Fruit fly (Drosophila melanogaster): Measurements from ENCODE around the gene CG42748.

CG42748 gene

DNA sequence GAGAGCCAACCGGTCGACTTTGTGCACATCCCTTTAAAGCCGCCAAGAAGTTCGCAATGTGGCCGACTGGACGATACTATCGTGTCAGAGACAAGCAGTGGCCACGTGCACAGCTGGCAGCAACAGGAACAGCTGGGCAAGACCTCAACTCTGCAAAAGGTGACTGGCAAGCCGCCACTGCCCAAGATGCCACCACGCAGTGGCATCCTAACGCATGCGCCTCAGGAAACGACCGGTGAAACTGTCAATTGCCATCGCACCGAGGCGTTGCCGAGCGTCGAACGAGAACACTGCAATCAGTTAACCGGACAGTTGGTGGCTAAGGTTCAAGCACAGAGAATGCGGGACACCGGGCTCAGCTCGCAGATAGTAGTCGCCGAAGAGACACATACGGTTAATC, 15.2 kb downstream of the CG42748 start:
- TF ChIP-seq CTCF (optimal IDR thresholded peaks at IDR 0.05) (no peak), CG8478 (optimal IDR thresholded peaks at IDR 0.05) (no peak)

DNA sequence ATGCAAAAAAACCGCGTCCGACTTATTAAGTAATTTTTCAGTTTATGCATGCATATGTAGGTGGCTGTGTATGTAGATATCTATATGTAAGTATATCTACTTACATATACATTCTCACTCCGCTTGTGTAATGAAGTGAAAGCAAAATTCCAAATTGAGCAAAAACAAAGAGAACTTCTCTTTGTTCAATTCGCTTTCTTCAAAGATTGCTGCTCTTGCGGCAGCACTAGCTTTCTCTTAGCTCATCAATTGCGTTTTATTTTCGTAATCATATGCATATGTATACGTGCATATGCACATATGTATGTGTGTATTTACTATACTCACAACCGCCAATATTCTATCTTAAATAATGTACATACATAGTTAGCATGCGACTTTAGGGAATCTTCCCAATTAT, 17.7 kb downstream of the CG42748 start:
- TF ChIP-seq CG8478 (optimal IDR thresholded peaks at IDR 0.05) (no peak), CTCF (optimal IDR thresholded peaks at IDR 0.05) (no peak)

dm6 chr2L:22151323-22151722, 20.3 kb downstream of the CG42748 start, which contains the start of gene dunk:
Gene dunk (plus strand): TSS chr2L:22151623.
- no peak for TF ChIP-seq CTCF (optimal IDR thresholded peaks at IDR 0.05)

dm6 chr2L:22153246-22153645, 22.2 kb downstream of the CG42748 start:
- TF ChIP-seq CTCF (optimal IDR thresholded peaks at IDR 0.05) (no peak), CG8478 (optimal IDR thresholded peaks at IDR 0.05) (no peak)

- no peak for TF ChIP-seq CG8478 (optimal IDR thresholded peaks at IDR 0.05)
- no peak for TF ChIP-seq CTCF (optimal IDR thresholded peaks at IDR 0.05)
Observed at dm6 chr2L:22159800-22160199, 28.8 kb downstream of the CG42748 start.

dm6 chr2L:22163302-22163701, 32.3 kb downstream of the CG42748 start:
- TF ChIP-seq CG8478 (optimal IDR thresholded peaks at IDR 0.05) = no peak
- TF ChIP-seq CTCF (optimal IDR thresholded peaks at IDR 0.05) = no peak

- TF ChIP-seq CG8478 (optimal IDR thresholded peaks at IDR 0.05) (no peak), CTCF (optimal IDR thresholded peaks at IDR 0.05) (no peak)
Observed at dm6 chr2L:22168559-22169027, 37.6 kb downstream of the CG42748 start.

DNA sequence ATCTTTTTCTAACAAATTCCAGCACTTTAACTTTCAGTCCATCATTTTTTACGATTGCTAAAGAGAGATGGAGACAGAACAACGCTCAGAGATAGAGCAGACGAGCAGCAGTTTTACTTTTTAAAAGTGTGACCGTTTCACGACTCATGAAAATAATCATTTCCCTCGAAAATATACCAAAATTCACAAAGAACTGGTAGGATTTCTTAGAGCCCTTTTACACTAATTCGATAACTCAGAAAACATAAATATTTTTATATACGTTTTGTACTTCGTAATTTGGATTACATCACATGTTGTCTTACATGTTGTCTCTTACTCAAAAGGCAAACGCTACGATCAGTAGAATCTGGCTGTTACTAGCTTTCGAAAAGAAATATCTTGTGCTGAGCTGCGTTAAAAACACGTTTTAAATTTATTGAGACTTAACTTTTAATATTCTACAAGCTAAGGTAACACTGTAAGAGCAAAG, 38.1 kb downstream of the CG42748 start, which contains the start of gene Clamp:
Gene Clamp, minus strand, starts transcription at position 100 of the 472 bp plus-strand sequence.
- TF ChIP-seq CG8478 (optimal IDR thresholded peaks at IDR 0.05) (no peak), CTCF (optimal IDR thresholded peaks at IDR 0.05) (no peak)

dm6 chr2L:22175101-22175500, 44.1 kb downstream of the CG42748 start, which contains the start of gene CG3635:
Gene CG3635 (plus strand): TSS chr2L:22175415.
- TF ChIP-seq CTCF (optimal IDR thresholded peaks at IDR 0.05) (no peak), CG8478 (optimal IDR thresholded peaks at IDR 0.05) (no peak)

- no peak for TF ChIP-seq CG8478 (optimal IDR thresholded peaks at IDR 0.05)
- TF ChIP-seq CTCF (optimal IDR thresholded peaks at IDR 0.05) = no peak
Observed at dm6 chr2L:22176398-22176797, 45.4 kb downstream of the CG42748 start.

DNA sequence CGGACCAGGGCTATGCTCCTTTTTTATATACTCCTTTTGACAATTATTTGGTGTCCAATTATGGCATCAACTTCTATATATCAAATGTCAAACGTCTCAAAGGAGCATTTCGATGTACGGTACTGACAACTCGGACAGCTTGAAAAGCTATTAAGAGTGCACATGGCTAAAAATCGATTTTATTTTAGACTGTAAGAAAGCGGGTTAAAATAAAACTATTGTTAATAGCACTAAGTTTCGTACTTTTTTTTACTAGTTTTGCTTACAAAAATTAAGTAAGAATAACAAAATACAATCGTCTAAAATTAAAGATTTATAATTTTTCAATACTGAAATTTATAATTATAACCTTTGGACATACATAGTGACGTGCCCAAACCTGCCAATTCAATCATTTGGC, 83.3 kb downstream of the CG42748 start, which contains the start of gene Ir40a:
Gene Ir40a, minus strand, starts transcription at position 101 of the 400 bp plus-strand sequence.
- TF ChIP-seq CTCF (optimal IDR thresholded peaks at IDR 0.05) = no peak
- TF ChIP-seq CG8478 (optimal IDR thresholded peaks at IDR 0.05) = no peak
